Worm (Caenorhabditis elegans): ENCODE results near the gene T19H12.3.

DNA sequence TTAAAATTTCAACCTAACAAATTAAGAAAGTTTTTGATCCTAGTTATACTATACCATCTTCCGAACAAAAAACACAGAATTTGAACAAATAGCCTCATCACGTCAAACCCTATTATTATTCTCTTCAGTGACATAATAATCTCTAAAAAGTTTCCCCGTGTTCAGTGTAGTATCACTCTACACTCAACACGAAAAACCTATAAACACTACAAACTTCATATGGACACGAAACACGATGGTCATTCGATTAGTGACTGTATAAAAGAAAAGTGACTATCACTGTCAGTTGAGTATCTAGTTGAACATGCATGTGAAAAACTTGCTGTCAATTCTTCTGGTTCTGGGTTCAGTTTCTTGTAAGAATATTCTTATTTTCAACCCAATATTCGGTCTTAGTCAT lies 18.2 kb downstream of the T19H12.3 start, which contains the start of gene ugt-8:
- TF ChIP-seq him-1 (tag; optimal IDR thresholded peaks at IDR 0.05) (no peak), dao-5 (tag; optimal IDR thresholded peaks at IDR 0.05) (no peak), W03F9.2 (tag; optimal IDR thresholded peaks at IDR 0.05) (no peak)

Measured in whole organism, L4/young adult.